Worm (Caenorhabditis elegans): ENCODE data around the gene gtap-2.

gtap-2 gene

ce11 chrIII:9808179-9808578 lies at the start of gene gtap-2:
TSS of gene gtap-2 (plus strand) at chrIII:9808544.
- TF ChIP-seq ces-1 (GFP tag; optimal IDR thresholded peaks at IDR 0.05) (peak; percentile 72), mep-1 (tag; optimal IDR thresholded peaks at IDR 0.05) (no peak), pha-4 (tag; optimal IDR thresholded peaks at IDR 0.05) (no peak), lsy-2 (tag; optimal IDR thresholded peaks at IDR 0.05) (peak; percentile 35)

- TF ChIP-seq ceh-43 (GFP tag; optimal IDR thresholded peaks at IDR 0.05) = no peak
- TF ChIP-seq nhr-28 (tag; optimal IDR thresholded peaks at IDR 0.05) = no peak
Observed at ce11 chrIII:9758848-9759247, 49.5 kb upstream of the gtap-2 start, which contains the start of gene rmd-1. TSS of gene rmd-1 (plus strand) at chrIII:9759094.

- no peak for TF ChIP-seq lin-32 (GFP tag; optimal IDR thresholded peaks at IDR 0.05)
- no peak for TF ChIP-seq snpc-4 (tag; optimal IDR thresholded peaks at IDR 0.05)
- TF ChIP-seq unc-39 (tag; optimal IDR thresholded peaks at IDR 0.05) = no peak
- no peak for TF ChIP-seq mls-2 (tag; optimal IDR thresholded peaks at IDR 0.05)
- no peak for TF ChIP-seq unc-120 (tag; optimal IDR thresholded peaks at IDR 0.05; ENCODE audit: poor library complexity, severe bottlenecking)
- TF ChIP-seq cnd-1 (tag; optimal IDR thresholded peaks at IDR 0.05) = no peak
- no peak for TF ChIP-seq M03D4.4 (tag; optimal IDR thresholded peaks at IDR 0.05)
- TF ChIP-seq zip-8 (tag; optimal IDR thresholded peaks at IDR 0.05) = no peak
- TF ChIP-seq bed-3 (GFP tag; optimal IDR thresholded peaks at IDR 0.05) = no peak
- no peak for TF ChIP-seq sptf-1 (tag; optimal IDR thresholded peaks at IDR 0.05)
- no peak for TF ChIP-seq blmp-1 (tag; optimal IDR thresholded peaks at IDR 0.05)
- no peak for TF ChIP-seq nhr-76 (tag; optimal IDR thresholded peaks at IDR 0.05)
- TF ChIP-seq lin-13 (tag; optimal IDR thresholded peaks at IDR 0.05) = no peak
- TF ChIP-seq tbx-8 (GFP tag; optimal IDR thresholded peaks at IDR 0.05) = no peak
- no peak for TF ChIP-seq hlh-1 (tag; optimal IDR thresholded peaks at IDR 0.05)
- no peak for TF ChIP-seq sem-2 (GFP tag; optimal IDR thresholded peaks at IDR 0.05)
- TF ChIP-seq elt-1 (tag; optimal IDR thresholded peaks at IDR 0.05; ENCODE audit: borderline replicate concordance, insufficient read depth) = no peak
- TF ChIP-seq ceh-39 (tag; optimal IDR thresholded peaks at IDR 0.05) = no peak
Observed at ce11 chrIII:9760184-9760583, 48.2 kb upstream of the gtap-2 start.

ce11 chrIII:9762093-9762748 lies 46.1 kb upstream of the gtap-2 start, which contains the start of gene gcc-2:
TSS of gene gcc-2 (minus strand) at chrIII:9762143.
- TF ChIP-seq drap-1 (GFP tag; optimal IDR thresholded peaks at IDR 0.05) (no peak), cnd-1 (tag; optimal IDR thresholded peaks at IDR 0.05) (no peak), tbx-8 (GFP tag; optimal IDR thresholded peaks at IDR 0.05) (no peak), snpc-4 (tag; optimal IDR thresholded peaks at IDR 0.05) (no peak), ztf-11 (tag; optimal IDR thresholded peaks at IDR 0.05) (no peak), elt-1 (tag; optimal IDR thresholded peaks at IDR 0.05; ENCODE audit: borderline replicate concordance, insufficient read depth) (no peak), mab-5 (tag; optimal IDR thresholded peaks at IDR 0.05) (no peak), ceh-43 (GFP tag; optimal IDR thresholded peaks at IDR 0.05) (no peak)

ce11 chrIII:9764718-9765117 lies 43.6 kb upstream of the gtap-2 start:
- TF ChIP-seq M03D4.4 (tag; optimal IDR thresholded peaks at IDR 0.05) = peak; percentile 19
- TF ChIP-seq lin-32 (GFP tag; optimal IDR thresholded peaks at IDR 0.05) = no peak

ce11 chrIII:9765465-9765900 lies 42.9 kb upstream of the gtap-2 start:
- peak; percentile 39 for TF ChIP-seq unc-39 (tag; optimal IDR thresholded peaks at IDR 0.05)
- TF ChIP-seq ceh-43 (GFP tag; optimal IDR thresholded peaks at IDR 0.05) = peak; percentile 80
- TF ChIP-seq mab-5 (tag; optimal IDR thresholded peaks at IDR 0.05) = peak; percentile 6
- TF ChIP-seq zip-8 (tag; optimal IDR thresholded peaks at IDR 0.05) = no peak
- peak; percentile 71 for TF ChIP-seq ces-1 (GFP tag; optimal IDR thresholded peaks at IDR 0.05)
- TF ChIP-seq unc-120 (tag; optimal IDR thresholded peaks at IDR 0.05; ENCODE audit: poor library complexity, severe bottlenecking) = peak; percentile 91
- TF ChIP-seq nhr-28 (tag; optimal IDR thresholded peaks at IDR 0.05) = no peak
- peak; percentile 81 for TF ChIP-seq unc-62 (GFP tag; optimal IDR thresholded peaks at IDR 0.05)
- peak; percentile 98 for TF ChIP-seq pha-4 (tag; optimal IDR thresholded peaks at IDR 0.05)
- TF ChIP-seq drap-1 (GFP tag; optimal IDR thresholded peaks at IDR 0.05) = peak; percentile 95
- peak; percentile 97 for TF ChIP-seq ceh-39 (tag; optimal IDR thresholded peaks at IDR 0.05)
- TF ChIP-seq lin-32 (GFP tag; optimal IDR thresholded peaks at IDR 0.05) = peak; percentile 83
- TF ChIP-seq lsy-2 (tag; optimal IDR thresholded peaks at IDR 0.05) = peak; percentile 99
- TF ChIP-seq hlh-1 (tag; optimal IDR thresholded peaks at IDR 0.05) = peak; percentile 70
- peak; percentile 48 for TF ChIP-seq blmp-1 (tag; optimal IDR thresholded peaks at IDR 0.05)
- peak; percentile 57 for TF ChIP-seq bed-3 (GFP tag; optimal IDR thresholded peaks at IDR 0.05)
- TF ChIP-seq ztf-11 (tag; optimal IDR thresholded peaks at IDR 0.05) = peak; percentile 92
- peak; percentile 25 for TF ChIP-seq nhr-2 (tag; optimal IDR thresholded peaks at IDR 0.05)
- peak; percentile 82 for TF ChIP-seq ham-2 (GFP tag; optimal IDR thresholded peaks at IDR 0.05)
- peak; percentile 86 for TF ChIP-seq tbx-8 (GFP tag; optimal IDR thresholded peaks at IDR 0.05)
- TF ChIP-seq M03D4.4 (tag; optimal IDR thresholded peaks at IDR 0.05) = peak; percentile 93
- TF ChIP-seq elt-3 (tag; optimal IDR thresholded peaks at IDR 0.05) = peak; percentile 45
- TF ChIP-seq nhr-237 (tag; optimal IDR thresholded peaks at IDR 0.05) = peak; percentile 86
- TF ChIP-seq sptf-1 (tag; optimal IDR thresholded peaks at IDR 0.05) = peak; percentile 95
- no peak for TF ChIP-seq elt-1 (tag; optimal IDR thresholded peaks at IDR 0.05; ENCODE audit: borderline replicate concordance, insufficient read depth)
- TF ChIP-seq mep-1 (tag; optimal IDR thresholded peaks at IDR 0.05) = peak; percentile 95
- peak; percentile 92 for TF ChIP-seq mls-2 (tag; optimal IDR thresholded peaks at IDR 0.05)
- TF ChIP-seq flh-1 (GFP tag; optimal IDR thresholded peaks at IDR 0.05) = no peak
- TF ChIP-seq snpc-4 (tag; optimal IDR thresholded peaks at IDR 0.05) = no peak
- TF ChIP-seq nhr-76 (tag; optimal IDR thresholded peaks at IDR 0.05) = no peak
- peak; percentile 82 for TF ChIP-seq sem-2 (GFP tag; optimal IDR thresholded peaks at IDR 0.05)
- peak; percentile 94 for TF ChIP-seq cnd-1 (tag; optimal IDR thresholded peaks at IDR 0.05)
- peak; percentile 94 for TF ChIP-seq ceh-83 (GFP tag; optimal IDR thresholded peaks at IDR 0.05)
- TF ChIP-seq lin-13 (tag; optimal IDR thresholded peaks at IDR 0.05) = peak; percentile 97

Measured in whole organism, mixed stage, embryonic.